Worm (Caenorhabditis elegans) whole organism, L1 larva: ENCODE data around the gene rec-8.

ENCODE experiments used
- C04F5.9 ChIP-seq: sonication (generic microtip); optimal IDR thresholded peaks from 2 replicates; lab custom pipeline; 2016; ENCODE audit warnings: missing genetic modification characterization, missing compliant biosample characterization
- C16A3.4 ChIP-seq: fragments of 150-350 bp; optimal IDR thresholded peaks from 2 replicates; lab custom pipeline; 2014; ENCODE audit warnings: missing biosample characterization, missing genetic modification characterization
- F16B12.6 ChIP-seq: fragments of 150-350 bp; optimal IDR thresholded peaks from 2 replicates; lab custom pipeline; 2014; ENCODE audit warnings: missing biosample characterization, missing genetic modification characterization
- aha-1 ChIP-seq: fragments of 150-350 bp; optimal IDR thresholded peaks from 2 replicates; lab custom pipeline; 2014; ENCODE audit warnings: missing biosample characterization, missing genetic modification characterization
- alr-1 ChIP-seq: fragments of 200-800 bp; sonication (Bioruptor generic); optimal IDR thresholded peaks from 2 replicates; lab custom pipeline; 2018; ENCODE audit warnings: borderline replicate concordance, mild to moderate bottlenecking, missing genetic modification characterization, missing compliant biosample characterization
- ceh-8 ChIP-seq: fragments of 200-800 bp; sonication (Bioruptor generic); optimal IDR thresholded peaks from 2 replicates; lab custom pipeline; 2018; ENCODE audit warnings: mild to moderate bottlenecking, missing genetic modification characterization, moderate library complexity, missing compliant biosample characterization
- ceh-82 ChIP-seq, 3 experiments: fragments of 150-350 bp in 1 of 3; sonication (generic microtip) in 2 of 3; optimal IDR thresholded peaks; 2 replicates each; lab custom pipeline; 2014 to 2017; ENCODE audit warnings: missing biosample characterization in 3 of 3, missing genetic modification characterization in 3 of 3
- ceh-90 ChIP-seq: sonication (generic microtip); optimal IDR thresholded peaks from 2 replicates; lab custom pipeline; 2016; ENCODE audit warnings: missing genetic modification characterization, missing compliant biosample characterization
- ces-1 ChIP-seq: fragments of 150-350 bp; optimal IDR thresholded peaks from 2 replicates; lab custom pipeline; 2014; ENCODE audit warnings: missing biosample characterization, missing genetic modification reagents, missing genetic modification characterization
- dpl-1 ChIP-seq, 3 experiments: fragments of 150-350 bp in 2 of 3; sonication (generic microtip) in 1 of 3; optimal IDR thresholded peaks; 2 replicates each; lab custom pipeline; 2014 to 2017; ENCODE audit warnings: missing biosample characterization in 3 of 3, missing genetic modification characterization in 3 of 3, missing genetic modification reagents in 3 of 3
- dsc-1 ChIP-seq: sonication (generic microtip); optimal IDR thresholded peaks from 2 replicates; lab custom pipeline; 2016; ENCODE audit warnings: mild to moderate bottlenecking, missing genetic modification characterization, missing compliant biosample characterization
- efl-1 ChIP-seq, 4 experiments: fragments of 150-350 bp; optimal IDR thresholded peaks in 3 of 4; peaks in 1 of 4; 1 replicate in 1 of 4; 2 replicates in 3 of 4; lab custom pipeline; 2014; ENCODE audit warnings: missing biosample characterization in 2 of 4, missing genetic modification characterization in 2 of 4, missing genetic modification reagents in 2 of 4
- efl-3 ChIP-seq: fragments of 200-800 bp; sonication (Bioruptor generic); optimal IDR thresholded peaks from 2 replicates; lab custom pipeline; 2018; ENCODE audit warnings: mild to moderate bottlenecking, missing genetic modification characterization, missing compliant biosample characterization
- egl-27 ChIP-seq, 2 experiments: fragments of 150-350 bp in 1 of 2; sonication (generic microtip); optimal IDR thresholded peaks; 3 replicates each; lab custom pipeline; 2017 to 2018; ENCODE audit warnings: missing biosample characterization in 2 of 2, missing genetic modification characterization in 2 of 2, missing genetic modification reagents in 2 of 2
- elt-2 ChIP-seq: sonication (generic microtip); optimal IDR thresholded peaks from 2 replicates; lab custom pipeline; 2016; ENCODE audit warnings: missing genetic modification characterization, mild to moderate bottlenecking, inconsistent platforms, missing compliant biosample characterization, missing genetic modification reagents
- ets-5 ChIP-seq: fragments of 200-800 bp; sonication (Bioruptor generic); IDR thresholded peaks from 2 replicates; pipeline ENCODE4 v1.3.6; 2022; ENCODE audit warnings: missing genetic modification characterization, missing compliant biosample characterization
- fkh-10 ChIP-seq: sonication (generic microtip); optimal IDR thresholded peaks from 2 replicates; lab custom pipeline; 2017; ENCODE audit warnings: missing biosample characterization, missing genetic modification reagents, missing genetic modification characterization
- fkh-4 ChIP-seq: sonication (generic microtip); optimal IDR thresholded peaks from 2 replicates; lab custom pipeline; 2016; ENCODE audit warnings: missing compliant biosample characterization, missing genetic modification characterization, borderline replicate concordance
- fkh-8 ChIP-seq: sonication (generic microtip); optimal IDR thresholded peaks from 2 replicates; lab custom pipeline; 2016; ENCODE audit warnings: mild to moderate bottlenecking, missing genetic modification characterization, missing compliant biosample characterization
- fos-1 ChIP-seq: fragments of 150-350 bp; optimal IDR thresholded peaks from 2 replicates; lab custom pipeline; 2014; ENCODE audit warnings: missing biosample characterization, missing genetic modification characterization
- hlh-17 ChIP-seq: fragments of 200-800 bp; sonication (Bioruptor generic); optimal IDR thresholded peaks from 2 replicates; lab custom pipeline; 2018; ENCODE audit warnings: missing genetic modification characterization, mild to moderate bottlenecking, missing compliant biosample characterization, moderate library complexity, borderline replicate concordance
- hlh-4 ChIP-seq: sonication (generic microtip); optimal IDR thresholded peaks from 2 replicates; lab custom pipeline; 2016; ENCODE audit warnings: mild to moderate bottlenecking, missing genetic modification characterization, missing compliant biosample characterization
- hpl-2 ChIP-seq: fragments of 150-350 bp; optimal IDR thresholded peaks from 2 replicates; lab custom pipeline; 2014; ENCODE audit warnings: missing biosample characterization, missing genetic modification reagents, missing genetic modification characterization
- irx-1 ChIP-seq: sonication (generic microtip); optimal IDR thresholded peaks from 2 replicates; lab custom pipeline; 2016; ENCODE audit warnings: missing genetic modification characterization, missing compliant biosample characterization
- lin-15B ChIP-seq: fragments of 150-350 bp; sonication (generic microtip); optimal IDR thresholded peaks from 3 replicates; lab custom pipeline; 2014; ENCODE audit warnings: missing biosample characterization, missing genetic modification characterization
- lin-35 ChIP-seq, 2 experiments: fragments of 150-350 bp; optimal IDR thresholded peaks; 2 replicates each; lab custom pipeline; 2014; ENCODE audit warnings: missing biosample characterization in 2 of 2, missing genetic modification characterization in 2 of 2, missing genetic modification reagents in 2 of 2
- lin-39 ChIP-seq: fragments of 150-350 bp; optimal IDR thresholded peaks from 2 replicates; lab custom pipeline; 2014; ENCODE audit warnings: missing biosample characterization, missing genetic modification reagents, missing genetic modification characterization
- lir-3 ChIP-seq: sonication (generic microtip); optimal IDR thresholded peaks from 2 replicates; lab custom pipeline; 2016; ENCODE audit warnings: mild to moderate bottlenecking, missing genetic modification characterization, moderate library complexity, missing compliant biosample characterization; ENCODE audit not compliant: poor library complexity
- lsy-2 ChIP-seq, 2 experiments: fragments of 150-350 bp; optimal IDR thresholded peaks; 2 replicates each; lab custom pipeline; 2014; ENCODE audit warnings: missing biosample characterization in 2 of 2, missing genetic modification characterization in 2 of 2
- mab-9 ChIP-seq: fragments of 200-800 bp; sonication (Bioruptor generic); IDR thresholded peaks from 2 replicates; pipeline ENCODE4 v1.3.6; 2022; ENCODE audit warnings: missing genetic modification reagents, missing genetic modification characterization, missing compliant biosample characterization
- mdl-1 ChIP-seq, 2 experiments: fragments of 150-350 bp; optimal IDR thresholded peaks; 2 replicates each; lab custom pipeline; 2014 to 2017; ENCODE audit warnings: missing biosample characterization in 2 of 2, missing genetic modification characterization in 2 of 2, inconsistent platforms in 1 of 2
- mef-2 ChIP-seq: fragments of 150-350 bp; optimal IDR thresholded peaks from 2 replicates; lab custom pipeline; 2014; ENCODE audit warnings: missing biosample characterization, missing genetic modification characterization
- mep-1 ChIP-seq: fragments of 150-350 bp; optimal IDR thresholded peaks from 2 replicates; lab custom pipeline; 2014; ENCODE audit warnings: missing biosample characterization, missing genetic modification characterization
- nhr-19 ChIP-seq: fragments of 200-800 bp; sonication (Bioruptor generic); conservative IDR thresholded peaks from 2 replicates; pipeline ENCODE4 v1.3.6; 2022; ENCODE audit warnings: missing genetic modification characterization, missing compliant biosample characterization
- nhr-20 ChIP-seq: sonication (generic microtip); optimal IDR thresholded peaks from 2 replicates; lab custom pipeline; 2016; ENCODE audit warnings: mild to moderate bottlenecking, missing genetic modification characterization, missing compliant biosample characterization
- nhr-237 ChIP-seq: fragments of 150-350 bp; optimal IDR thresholded peaks from 2 replicates; lab custom pipeline; 2014; ENCODE audit warnings: missing biosample characterization, missing genetic modification characterization
- nhr-47 ChIP-seq: sonication (generic microtip); optimal IDR thresholded peaks from 2 replicates; lab custom pipeline; 2016; ENCODE audit warnings: mild to moderate bottlenecking, missing genetic modification characterization, moderate library complexity, missing compliant biosample characterization
- nhr-71 ChIP-seq: sonication (generic microtip); optimal IDR thresholded peaks from 2 replicates; lab custom pipeline; 2016; ENCODE audit warnings: mild to moderate bottlenecking, missing genetic modification characterization, moderate library complexity, missing compliant biosample characterization
- nhr-77 ChIP-seq: fragments of 150-350 bp; optimal IDR thresholded peaks from 2 replicates; lab custom pipeline; 2014; ENCODE audit warnings: missing biosample characterization, missing genetic modification characterization
- nhr-90 ChIP-seq: sonication (generic microtip); optimal IDR thresholded peaks from 2 replicates; lab custom pipeline; 2016; ENCODE audit warnings: mild to moderate bottlenecking, missing genetic modification characterization, missing compliant biosample characterization; ENCODE audit not compliant: poor library complexity
- pax-3 ChIP-seq: fragments of 200-800 bp; sonication (Bioruptor generic); optimal IDR thresholded peaks from 2 replicates; lab custom pipeline; 2018; ENCODE audit warnings: mild to moderate bottlenecking, missing genetic modification characterization, moderate library complexity, missing compliant biosample characterization
- snu-23 ChIP-seq: sonication (generic microtip); optimal IDR thresholded peaks from 2 replicates; lab custom pipeline; 2016; ENCODE audit warnings: missing genetic modification characterization, missing compliant biosample characterization
- swsn-7 ChIP-seq: sonication (generic microtip); optimal IDR thresholded peaks from 2 replicates; lab custom pipeline; 2016; ENCODE audit warnings: missing genetic modification characterization, missing compliant biosample characterization
- unc-130 ChIP-seq: fragments of 150-350 bp; optimal IDR thresholded peaks from 2 replicates; lab custom pipeline; 2017; ENCODE audit warnings: missing biosample characterization, missing genetic modification characterization, inconsistent platforms
- unc-30 ChIP-seq: sonication (generic microtip); optimal IDR thresholded peaks from 2 replicates; lab custom pipeline; 2017; ENCODE audit warnings: missing biosample characterization, missing genetic modification characterization
- unc-98 ChIP-seq: fragments of 200-800 bp; sonication (Bioruptor generic); IDR thresholded peaks from 2 replicates; pipeline ENCODE4 v1.3.6; 2022; ENCODE audit warnings: missing genetic modification characterization, missing compliant biosample characterization
- vab-15 ChIP-seq: sonication (generic microtip); optimal IDR thresholded peaks from 2 replicates; lab custom pipeline; 2017; ENCODE audit warnings: missing genotype, mild to moderate bottlenecking, missing genetic modification characterization, missing compliant biosample characterization
- xbp-1 ChIP-seq: sonication (generic microtip); optimal IDR thresholded peaks from 2 replicates; lab custom pipeline; 2016; ENCODE audit warnings: missing genetic modification characterization, missing compliant biosample characterization
- zip-4 ChIP-seq: fragments of 200-800 bp; sonication (Bioruptor generic); optimal IDR thresholded peaks from 2 replicates; lab custom pipeline; 2018; ENCODE audit warnings: mild to moderate bottlenecking, missing genetic modification characterization, moderate library complexity, missing compliant biosample characterization
- ztf-11 ChIP-seq, 2 experiments: sonication (generic microtip); optimal IDR thresholded peaks; 2 replicates each; lab custom pipeline; 2016 to 2017; ENCODE audit warnings: missing genetic modification characterization in 2 of 2, missing biosample characterization in 1 of 2, missing compliant biosample characterization in 1 of 2
- ztf-4 ChIP-seq: fragments of 150-350 bp; optimal IDR thresholded peaks from 2 replicates; lab custom pipeline; 2014; ENCODE audit warnings: missing biosample characterization, missing genetic modification characterization

Gene rec-8

DNA sequence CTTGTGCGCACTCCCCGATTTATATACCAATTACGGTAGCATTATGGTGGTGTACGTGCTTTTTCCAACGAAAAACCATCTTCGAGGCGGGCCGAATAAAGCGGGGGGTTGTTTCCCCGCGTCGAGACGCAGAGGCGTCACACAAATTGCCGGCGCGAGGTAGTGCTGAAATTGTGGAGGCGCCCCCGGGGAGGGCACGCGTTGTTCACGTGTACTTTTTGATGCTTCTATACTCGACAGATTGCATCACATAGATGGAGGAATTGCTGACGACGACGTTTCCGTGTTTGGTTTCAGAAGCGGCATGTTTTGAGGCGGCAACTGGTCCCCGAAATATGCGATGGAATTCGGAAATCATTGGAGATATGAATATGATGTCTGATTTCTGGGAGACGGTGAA is 42.3 kb upstream of the rec-8 start:
- TF ChIP-seq xbp-1 (peak; percentile 79), unc-98 (GFP tag; lab: Robert Waterston, UW) (peak; percentile 8; the same call in 1 of the 2 replicates), lin-15B (tag; lab: Kevin White, UChicago) (peak; percentile 2), swsn-7 (peak; percentile 89), hpl-2 (GFP tag; lab: Kevin White, UChicago) (no peak), ets-5 (GFP tag; lab: Robert Waterston, UW) (no peak), egl-27 (tag; optimal IDR thresholded peaks at IDR 0.05; lab: Kevin White, UChicago) (peak; percentile 69 to 88), hlh-17 (no peak), lsy-2 (tag; optimal IDR thresholded peaks at IDR 0.05; lab: Kevin White, UChicago) (peak; percentile 74 to 87), unc-130 (tag; lab: Kevin White, UChicago) (peak; percentile 86), lin-39 (tag; lab: Kevin White, UChicago) (no peak), unc-30 (tag; lab: Kevin White, UChicago) (no peak), hlh-4 (tag; lab: Kevin White, UChicago) (no peak), aha-1 (tag; lab: Kevin White, UChicago) (peak; percentile 93), lir-3 (tag; lab: Kevin White, UChicago) (peak; percentile 62), elt-2 (peak; percentile 90), efl-1 (optimal IDR thresholded peaks at IDR 0.05; lab: Kevin White, UChicago) (peak; percentile 66 to 81), efl-1 (GFP tag; optimal IDR thresholded peaks at IDR 0.05 in 1 of 2; lab: Kevin White, UChicago) (peak; percentile 40 to 96), mef-2 (tag; lab: Kevin White, UChicago) (peak; percentile 79), mep-1 (peak; percentile 56), nhr-20 (peak; percentile 95), zip-4 (GFP tag; lab: Kevin White, UChicago) (peak; percentile 4), snu-23 (peak; percentile 96), ztf-11 (tag; optimal IDR thresholded peaks at IDR 0.05; lab: Kevin White, UChicago) (peak in 1 of 2 experiments; percentile 53), ceh-82 (tag; optimal IDR thresholded peaks at IDR 0.05; lab: Kevin White, UChicago) (peak; percentile 79 to 96 (median 84)), ztf-4 (tag; lab: Kevin White, UChicago) (peak; percentile 85), nhr-19 (GFP tag; lab: Robert Waterston, UW) (peak; percentile 93), efl-3 (GFP tag; lab: Kevin White, UChicago) (no peak), dsc-1 (peak; percentile 43), ceh-90 (tag; lab: Kevin White, UChicago) (no peak), alr-1 (tag; lab: Kevin White, UChicago) (no peak), nhr-71 (tag; lab: Kevin White, UChicago) (peak; percentile 97), pax-3 (tag; lab: Kevin White, UChicago) (peak; percentile 78), ceh-8 (peak; percentile 75), mdl-1 (tag; optimal IDR thresholded peaks at IDR 0.05; lab: Kevin White, UChicago) (peak in 1 of 2 experiments; percentile 90), irx-1 (tag; lab: Kevin White, UChicago) (peak; percentile 68), nhr-47 (tag; lab: Kevin White, UChicago) (peak; percentile 90), ces-1 (GFP tag; lab: Kevin White, UChicago) (no peak), nhr-77 (tag; lab: Kevin White, UChicago) (peak; percentile 70), fkh-8 (tag; lab: Kevin White, UChicago) (peak; percentile 96), dpl-1 (GFP tag; optimal IDR thresholded peaks at IDR 0.05; lab: Kevin White, UChicago) (peak; percentile 44 to 53 (median 51)), fkh-4 (tag; lab: Kevin White, UChicago) (no peak), fkh-10 (GFP tag; lab: Kevin White, UChicago) (peak; percentile 93), nhr-237 (tag; lab: Kevin White, UChicago) (peak; percentile 64), F16B12.6 (peak; percentile 38), C16A3.4 (tag; lab: Kevin White, UChicago) (peak; percentile 75), lin-35 (GFP tag; optimal IDR thresholded peaks at IDR 0.05; lab: Kevin White, UChicago) (peak; percentile 66 to 82), mab-9 (GFP tag; lab: Robert Waterston, UW) (peak; percentile 71), fos-1 (tag; lab: Kevin White, UChicago) (peak; percentile 26), nhr-90 (tag; lab: Kevin White, UChicago) (peak; percentile 88), C04F5.9 (tag; lab: Kevin White, UChicago) (no peak), vab-15 (tag; lab: Kevin White, UChicago) (peak; percentile 69)
